Fruit fly (Drosophila melanogaster) ovary, adult (tissue): ENCODE measurements around the gene Mpv17.

Experiments
- CG17801 ChIP-seq: fragments of 200-800 bp; optimal IDR thresholded peaks from 2 replicates; lab custom pipeline; 2019; ENCODE audit warnings: missing biosample characterization, mild to moderate bottlenecking, missing genetic modification characterization, moderate library complexity; ENCODE audit not compliant: partially characterized antibody

The Mpv17 gene

DNA sequence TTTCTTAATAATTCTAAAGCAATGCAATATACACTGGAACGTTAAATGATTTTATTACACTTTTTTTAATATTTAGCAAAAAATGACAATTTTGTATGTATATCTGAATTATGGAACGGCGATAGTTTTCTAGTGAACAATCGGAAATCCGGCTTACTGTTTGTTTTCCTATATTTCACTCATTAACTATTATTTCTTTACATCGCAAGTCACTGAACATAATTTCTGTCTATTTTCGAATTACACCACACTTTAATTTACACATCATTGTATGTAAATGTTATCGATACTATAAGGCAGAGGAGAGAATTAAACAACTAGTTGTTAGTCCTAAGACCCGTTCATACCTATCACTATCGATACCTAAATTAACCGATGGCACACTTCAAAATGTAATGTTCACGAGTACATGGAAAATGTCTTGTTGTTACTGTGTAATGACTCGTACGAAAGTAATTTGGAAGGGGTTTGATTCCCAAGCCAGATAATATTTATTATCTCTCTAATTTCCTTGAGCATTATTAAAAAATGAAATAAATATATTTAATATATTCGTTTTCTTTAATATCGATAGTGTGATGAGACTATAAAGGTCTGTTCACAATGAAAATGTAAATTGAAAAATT is 2.2 kb downstream of the Mpv17 start, which contains the start of gene PlexA:
TSS of gene PlexA (minus strand) at position 296 of the 626 bp plus-strand sequence.
- peak; percentile 61 for TF ChIP-seq CG17801

DNA sequence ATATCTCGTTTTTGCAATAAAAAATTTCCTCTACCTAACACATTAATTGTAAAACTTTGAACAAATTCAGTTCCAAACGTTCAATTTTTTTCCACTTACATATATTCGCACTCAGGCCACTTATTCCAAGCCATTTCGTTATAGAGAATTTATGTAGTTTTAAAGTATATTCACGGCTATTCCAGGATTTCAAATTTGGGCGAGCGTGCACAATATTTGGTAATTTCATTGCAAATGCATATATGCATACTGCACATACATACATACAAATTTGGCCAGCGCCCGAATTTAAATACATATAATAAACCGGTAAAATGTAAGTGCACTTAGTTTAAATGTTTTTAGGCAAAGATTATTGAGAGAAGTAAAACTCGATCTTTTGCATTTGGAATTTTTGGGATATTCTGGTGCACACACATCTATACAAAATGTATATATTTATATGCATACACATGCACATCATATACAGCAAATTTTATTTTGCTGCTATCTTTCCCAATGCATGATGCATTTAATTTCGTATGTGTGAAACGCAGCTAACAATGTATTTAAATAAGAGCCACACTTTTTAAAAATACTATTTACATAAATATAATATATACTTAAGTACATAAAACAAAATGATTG is 2.9 kb downstream of the Mpv17 start:
- TF ChIP-seq CG17801 = no peak

DNA sequence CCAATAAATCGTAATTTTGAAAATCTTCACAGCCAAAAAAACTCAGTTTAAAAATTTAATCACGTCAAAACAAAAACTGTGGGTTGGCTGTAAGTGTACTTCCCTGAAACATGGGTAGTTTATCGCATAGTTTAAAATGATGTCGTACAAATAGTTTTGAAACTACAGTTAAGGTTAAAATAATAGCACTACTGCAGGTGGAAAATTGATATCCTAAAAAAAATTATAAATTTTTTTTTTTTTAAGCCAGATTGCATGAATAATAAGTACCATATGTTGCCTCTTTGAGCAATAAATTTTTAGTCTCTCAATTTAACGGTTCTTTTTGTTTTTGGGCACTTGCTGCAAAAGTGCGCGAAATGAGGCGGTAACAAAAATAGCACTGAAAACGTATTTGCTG is 4.1 kb downstream of the Mpv17 start:
- TF ChIP-seq CG17801 = no peak

DNA sequence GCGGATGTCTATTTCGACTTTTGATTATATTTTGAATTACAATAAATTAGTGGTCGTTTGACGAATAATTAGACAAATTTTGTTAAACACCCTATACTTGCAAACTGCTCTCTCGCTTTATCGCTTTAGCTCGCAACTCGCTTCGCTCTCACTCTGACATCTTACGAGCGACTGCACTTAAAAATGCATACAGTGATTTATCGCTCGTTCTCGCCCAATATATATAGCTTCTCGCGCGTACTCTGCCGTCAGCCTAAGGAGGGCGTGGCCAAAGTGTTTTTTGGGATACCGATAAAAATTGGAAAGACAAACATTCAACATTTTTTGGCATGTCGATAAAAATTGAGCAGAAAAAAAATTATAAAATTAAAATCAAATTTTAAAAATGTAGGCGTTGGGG is 20.7 kb downstream of the Mpv17 start:
- no peak for TF ChIP-seq CG17801

DNA sequence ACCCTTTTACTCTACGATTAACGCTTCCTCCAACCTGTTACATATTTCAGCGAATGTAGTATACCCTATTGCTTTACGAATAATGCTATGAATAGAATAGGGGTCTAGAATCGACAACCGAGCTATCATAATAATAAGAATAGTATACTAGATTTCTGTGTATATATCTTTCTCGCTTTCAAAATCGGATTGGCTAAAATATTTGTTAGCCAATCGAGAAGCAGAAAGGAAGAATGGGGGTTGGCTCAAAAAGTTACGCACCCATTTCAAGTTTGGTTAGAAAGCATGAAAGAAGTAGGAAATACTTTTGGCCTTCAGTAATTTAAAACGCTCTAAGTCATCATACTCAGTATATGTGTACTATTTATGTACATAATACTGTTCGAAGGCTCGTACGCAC is 33.2 kb downstream of the Mpv17 start:
- no peak for TF ChIP-seq CG17801

DNA sequence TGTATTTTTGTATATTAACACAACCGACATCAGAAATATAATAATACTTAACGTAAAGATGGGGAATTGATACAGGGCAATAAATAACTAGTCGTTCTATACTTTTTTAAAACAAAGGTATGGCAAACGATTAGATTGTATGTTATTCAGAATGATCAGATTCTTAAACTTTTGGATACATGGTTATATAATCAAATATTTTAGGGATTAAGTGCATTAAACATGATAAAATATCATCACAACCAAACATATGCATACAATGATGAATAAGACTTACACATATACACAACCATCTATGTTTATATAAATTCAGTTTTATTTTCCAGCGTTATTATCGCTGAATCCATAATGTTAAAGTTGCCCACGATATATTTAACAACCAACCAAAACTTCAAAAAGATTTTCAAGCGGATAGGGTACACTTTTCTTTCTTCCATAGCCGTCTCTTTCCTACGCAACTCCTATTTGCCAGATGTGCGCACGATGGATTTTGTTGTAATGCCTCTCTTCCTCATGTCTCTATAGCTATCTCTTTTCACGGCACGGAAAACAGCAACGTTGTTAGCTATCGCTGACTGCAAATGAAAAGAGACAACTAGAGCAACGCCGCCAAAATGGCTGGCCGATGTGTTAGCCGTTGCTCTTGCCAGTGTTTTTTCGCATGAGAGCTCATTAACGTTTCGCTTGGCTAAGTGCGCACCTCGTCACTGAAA is 39.9 kb downstream of the Mpv17 start, which contains the start of gene toy:
TSS of gene toy (plus strand) at position 668 of the 713 bp plus-strand sequence.
- no peak for TF ChIP-seq CG17801

DNA sequence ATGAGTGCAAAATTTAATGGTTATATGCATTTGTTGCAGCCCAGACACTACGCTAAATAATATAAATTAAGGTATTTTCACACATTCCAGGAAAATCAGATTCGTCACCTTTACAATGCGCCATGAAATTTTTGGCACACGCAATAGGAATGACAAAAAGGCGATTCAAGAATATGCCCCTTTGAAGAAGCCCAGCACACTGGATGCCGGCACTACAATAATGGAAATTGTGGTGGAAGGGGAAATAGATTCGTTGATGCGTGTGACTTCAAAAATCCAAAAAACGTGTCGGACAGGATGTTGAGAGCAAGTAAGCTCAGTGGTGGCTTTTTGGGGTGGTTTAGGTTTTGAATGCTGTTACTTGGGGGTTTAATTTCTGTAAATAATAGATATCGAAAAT is 40.8 kb downstream of the Mpv17 start:
- TF ChIP-seq CG17801 = no peak

DNA sequence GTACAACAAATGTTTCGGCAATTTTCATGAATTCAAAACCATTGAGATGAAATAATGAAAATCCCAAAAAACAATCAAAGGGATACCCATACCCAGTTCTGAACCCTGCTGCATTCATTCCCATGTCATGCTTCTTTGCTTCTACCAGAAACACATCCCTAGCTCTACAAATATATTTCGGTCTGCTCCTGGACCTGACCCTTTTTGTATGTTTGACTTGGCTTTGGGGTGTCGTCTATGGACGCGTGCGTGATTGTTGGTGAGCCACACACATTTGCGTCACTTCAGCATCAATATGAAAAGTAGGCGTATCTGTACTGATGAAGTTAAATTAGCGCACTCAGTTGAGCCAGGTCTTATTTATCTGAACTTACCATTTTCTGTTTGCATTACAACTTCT is 44.4 kb downstream of the Mpv17 start:
- no peak for TF ChIP-seq CG17801

DNA sequence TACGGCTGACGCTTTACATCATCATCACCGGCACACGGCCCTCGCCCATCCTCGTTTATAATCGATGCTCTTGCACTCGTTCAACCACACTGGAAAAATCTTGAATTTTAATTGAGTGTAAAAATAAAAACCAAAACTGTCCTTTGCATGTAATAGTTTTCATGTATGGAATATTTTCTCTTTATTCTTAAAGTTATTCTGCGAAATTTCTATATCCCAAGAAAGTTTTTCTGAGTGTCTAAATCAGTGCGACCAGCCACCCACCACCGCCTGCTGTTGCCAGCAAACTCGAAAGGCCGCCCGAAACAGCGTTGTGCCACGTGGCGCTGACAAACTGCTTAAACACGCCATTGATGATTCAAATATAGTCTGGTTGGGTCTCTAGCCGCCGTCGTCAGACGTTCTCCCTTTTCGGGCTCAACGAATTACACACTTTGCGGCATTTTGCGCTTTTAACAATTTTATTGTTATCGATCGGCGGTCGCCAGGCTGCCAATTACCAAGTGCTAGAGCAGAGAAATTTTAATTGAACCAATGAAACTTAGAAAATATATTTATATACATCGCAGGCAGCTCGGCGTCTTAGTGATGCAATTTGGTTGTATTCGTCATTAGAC is 46.3 kb downstream of the Mpv17 start:
- no peak for TF ChIP-seq CG17801

DNA sequence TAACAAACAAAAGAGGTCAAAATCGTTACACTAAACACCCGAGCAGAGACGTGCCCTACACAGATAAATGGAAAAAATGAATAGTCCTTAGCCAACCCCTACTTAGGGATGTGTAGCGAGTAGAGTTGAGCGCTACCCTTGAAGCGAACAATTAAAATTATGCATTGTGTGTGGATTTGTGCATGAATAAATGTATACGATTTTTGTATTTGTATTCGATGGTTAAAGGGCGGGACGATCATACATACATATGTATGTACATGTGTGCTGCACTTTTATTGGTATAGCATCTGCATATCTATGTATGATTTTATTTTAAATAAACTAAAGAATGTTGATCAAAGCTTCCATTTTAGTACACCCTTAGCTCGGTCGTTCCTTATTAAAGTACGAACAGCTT is 48.0 kb downstream of the Mpv17 start:
- no peak for TF ChIP-seq CG17801

DNA sequence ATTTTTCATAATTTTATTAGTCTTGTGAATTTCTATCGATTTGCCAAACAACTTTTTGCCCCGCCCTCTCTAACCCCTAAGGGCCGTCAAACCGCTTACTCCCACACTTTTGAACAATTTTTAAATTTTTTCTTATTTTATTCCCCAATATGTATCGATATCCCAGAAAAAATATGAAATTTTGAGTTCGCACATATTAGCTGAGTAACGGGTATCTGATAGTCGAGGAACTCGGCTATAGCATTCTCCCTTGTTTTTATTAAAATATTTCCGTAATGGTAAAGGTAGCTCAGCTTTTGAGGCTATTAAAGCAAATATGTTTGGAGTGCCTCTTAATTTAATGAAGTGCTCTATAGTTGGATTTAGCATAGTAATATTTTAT is 48.7 kb downstream of the Mpv17 start:
- TF ChIP-seq CG17801 = no peak

DNA sequence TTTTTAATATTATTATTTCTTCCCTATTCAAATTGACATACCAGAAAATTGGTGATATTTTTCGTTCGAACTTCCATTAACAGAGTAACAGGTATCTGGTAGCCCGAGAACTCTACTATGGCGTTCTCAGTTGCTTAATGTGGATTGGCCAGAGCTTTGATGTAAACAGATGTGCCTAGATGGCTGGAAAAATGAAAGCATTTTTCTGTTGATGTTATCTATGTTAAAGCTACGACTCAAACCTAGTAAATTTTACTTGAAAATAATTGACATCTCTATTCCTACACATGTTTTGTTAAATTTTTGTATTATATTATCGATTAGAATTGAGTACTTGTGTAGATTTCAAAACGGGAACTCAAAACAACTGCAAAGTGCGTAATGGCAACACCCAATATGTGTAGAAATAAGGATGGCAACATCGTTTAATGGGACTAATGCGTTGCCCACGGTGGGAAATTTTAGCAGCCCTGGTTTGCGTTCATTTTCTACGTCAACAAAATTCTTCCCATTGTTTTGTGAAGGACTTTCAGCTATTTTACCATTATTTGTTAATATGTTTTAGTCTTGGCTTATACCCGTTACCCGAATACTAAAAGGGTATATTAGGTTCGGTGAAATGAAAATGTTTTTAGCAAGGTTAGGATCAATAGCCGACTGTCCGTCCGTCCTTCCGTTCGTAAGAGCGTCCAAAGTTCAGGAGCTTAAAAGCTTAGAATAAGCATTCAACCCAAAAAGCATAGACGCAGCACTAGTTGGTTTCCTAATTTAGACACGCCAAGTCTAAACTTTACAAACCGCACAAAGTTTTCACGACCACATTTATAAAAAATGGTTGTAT is 49.3 kb downstream of the Mpv17 start:
- TF ChIP-seq CG17801 = no peak
